Worm (Caenorhabditis elegans) whole organism, L4 larva: ENCODE results near the gene pqn-27.

Experiments
- F10B5.3 ChIP-seq: sonication (generic microtip); optimal IDR thresholded peaks from 2 replicates; lab custom pipeline; 2016; ENCODE audit warnings: mild to moderate bottlenecking, missing genetic modification characterization, missing compliant biosample characterization
- T20F7.1 ChIP-seq: fragments of 200-800 bp; sonication (Bioruptor generic); optimal IDR thresholded peaks from 2 replicates; lab custom pipeline; 2018; ENCODE audit warnings: mild to moderate bottlenecking, missing genetic modification characterization, missing compliant biosample characterization
- Y105C5A.15 ChIP-seq: fragments of 200-800 bp; sonication (Bioruptor generic); IDR thresholded peaks from 2 replicates; pipeline ENCODE4 v1.3.6; 2022; ENCODE audit warnings: missing genetic modification characterization, missing compliant biosample characterization
- Y48G9A.11 ChIP-seq: fragments of 200-800 bp; sonication (Bioruptor generic); IDR thresholded peaks from 2 replicates; pipeline ENCODE4 v1.3.6; 2022; ENCODE audit warnings: missing genetic modification reagents, missing genetic modification characterization, missing compliant biosample characterization
- Y75B8A.6 ChIP-seq: fragments of 200-800 bp; sonication (Bioruptor generic); IDR thresholded peaks from 2 replicates; pipeline ENCODE4 v1.3.6; 2022; ENCODE audit warnings: missing genetic modification reagents, missing genetic modification characterization, missing compliant biosample characterization
- ZK546.5 ChIP-seq, 2 experiments: sonication (generic microtip); optimal IDR thresholded peaks; 2 replicates each; lab custom pipeline; 2017; ENCODE audit warnings: missing biosample characterization in 2 of 2, missing genetic modification characterization in 2 of 2
- aha-1 ChIP-seq: fragments of 150-350 bp; peaks from one replicate; lab custom pipeline; 2014; ENCODE audit warnings: missing biosample characterization, missing genetic modification characterization
- aly-2 ChIP-seq: sonication (generic microtip); optimal IDR thresholded peaks from 2 replicates; lab custom pipeline; 2018; ENCODE audit warnings: missing biosample characterization, missing genetic modification characterization
- ama-1 ChIP-seq: fragments of 150-350 bp; optimal IDR thresholded peaks from 2 replicates; lab custom pipeline; 2014; ENCODE audit warnings: inconsistent platforms, mixed read lengths
- attf-4 ChIP-seq: sonication (generic microtip); optimal IDR thresholded peaks from 3 replicates; lab custom pipeline; 2017; ENCODE audit warnings: missing biosample characterization, missing genetic modification characterization
- ceh-20 ChIP-seq: fragments of 200-800 bp; sonication (Bioruptor generic); IDR thresholded peaks from 2 replicates; pipeline ENCODE4 v1.3.6; 2022; ENCODE audit warnings: missing genetic modification reagents, missing genetic modification characterization, missing compliant biosample characterization
- ceh-28 ChIP-seq: fragments of 150-350 bp; optimal IDR thresholded peaks from 2 replicates; lab custom pipeline; 2014; ENCODE audit warnings: missing biosample characterization, missing genetic modification reagents, missing genetic modification characterization
- ceh-44 ChIP-seq: fragments of 200-800 bp; sonication (Bioruptor generic); IDR thresholded peaks from 2 replicates; pipeline ENCODE4 v1.3.6; 2022; ENCODE audit warnings: missing genetic modification reagents, missing genetic modification characterization, missing compliant biosample characterization
- ceh-62 ChIP-seq: sonication (generic microtip); optimal IDR thresholded peaks from 2 replicates; lab custom pipeline; 2017; ENCODE audit warnings: missing biosample characterization, missing genetic modification characterization
- ces-1 ChIP-seq: fragments of 150-350 bp; sonication (generic microtip); optimal IDR thresholded peaks from 4 replicates; lab custom pipeline; 2014; ENCODE audit warnings: missing biosample characterization, missing genetic modification reagents, missing genetic modification characterization
- cey-2 ChIP-seq: sonication (generic microtip); optimal IDR thresholded peaks from 3 replicates; lab custom pipeline; 2017; ENCODE audit warnings: missing genetic modification characterization, mild to moderate bottlenecking, missing compliant biosample characterization, antibody characterized with exemption, borderline replicate concordance; ENCODE audit not compliant: insufficient read depth
- daf-8 ChIP-seq: fragments of 200-800 bp; sonication (Bioruptor generic); IDR thresholded peaks from 2 replicates; pipeline ENCODE4 v1.3.6; 2022; ENCODE audit warnings: missing genetic modification characterization, missing compliant biosample characterization
- dmd-6 ChIP-seq: fragments of 200-800 bp; sonication (Bioruptor generic); IDR thresholded peaks from 2 replicates; pipeline ENCODE4 v1.3.6; 2022; ENCODE audit warnings: missing genetic modification reagents, missing genetic modification characterization, missing compliant biosample characterization
- dmd-8 ChIP-seq: fragments of 200-800 bp; sonication (Bioruptor generic); IDR thresholded peaks from 2 replicates; pipeline ENCODE4 v1.3.6; 2022; ENCODE audit warnings: missing genetic modification characterization, missing compliant biosample characterization
- duxl-1 ChIP-seq: sonication (generic microtip); optimal IDR thresholded peaks from 2 replicates; lab custom pipeline; 2016; ENCODE audit warnings: mild to moderate bottlenecking, missing genetic modification characterization, moderate library complexity, missing compliant biosample characterization; ENCODE audit not compliant: poor library complexity
- dve-1 ChIP-seq: sonication (generic microtip); optimal IDR thresholded peaks from 2 replicates; lab custom pipeline; 2017; ENCODE audit warnings: antibody characterized with exemption, mild to moderate bottlenecking, missing genetic modification characterization, missing compliant biosample characterization; ENCODE audit not compliant: insufficient read depth
- egl-43 ChIP-seq: fragments of 200-800 bp; sonication (Bioruptor generic); IDR thresholded peaks from 2 replicates; pipeline ENCODE4 v1.3.6; 2022; ENCODE audit warnings: missing genetic modification reagents, missing genetic modification characterization, missing compliant biosample characterization
- hif-1 ChIP-seq, 2 experiments: sonication (generic microtip); optimal IDR thresholded peaks; 2 replicates each; lab custom pipeline; 2016 to 2017; ENCODE audit warnings: missing compliant biosample characterization in 2 of 2, missing genetic modification characterization in 2 of 2, missing genetic modification reagents in 2 of 2, missing genotype in 2 of 2, mild to moderate bottlenecking in 1 of 2
- hmg-1.1 ChIP-seq: fragments of 200-800 bp; sonication (Bioruptor generic); IDR thresholded peaks from 2 replicates; pipeline ENCODE4 v1.3.6; 2022; ENCODE audit warnings: missing genetic modification reagents, missing genetic modification characterization, missing compliant biosample characterization
- lin-29 ChIP-seq: fragments of 200-800 bp; sonication (Bioruptor generic); IDR thresholded peaks from 2 replicates; pipeline ENCODE4 v1.3.6; 2022; ENCODE audit warnings: missing genetic modification reagents, missing genetic modification characterization, missing compliant biosample characterization
- mdl-1 ChIP-seq, 2 experiments: fragments of 150-350 bp in 1 of 2; sonication (generic microtip) in 1 of 2; optimal IDR thresholded peaks; 2 replicates each; lab custom pipeline; 2014 to 2017; ENCODE audit warnings: missing biosample characterization in 2 of 2, missing genetic modification characterization in 2 of 2
- mdt-29 ChIP-seq: fragments of 200-800 bp; sonication (Bioruptor generic); IDR thresholded peaks from 2 replicates; pipeline ENCODE4 v1.3.6; 2022; ENCODE audit warnings: missing genetic modification reagents, missing genetic modification characterization, missing compliant biosample characterization
- mxl-2 ChIP-seq: fragments of 200-800 bp; sonication (Bioruptor generic); conservative IDR thresholded peaks from 2 replicates; pipeline ENCODE4 v1.3.6; 2022; ENCODE audit warnings: missing genetic modification reagents, missing genetic modification characterization, missing compliant biosample characterization
- nhr-10 ChIP-seq: fragments of 150-350 bp; optimal IDR thresholded peaks from 2 replicates; lab custom pipeline; 2014; ENCODE audit warnings: missing biosample characterization, missing genetic modification characterization
- nhr-102 ChIP-seq: sonication (generic microtip); optimal IDR thresholded peaks from 2 replicates; lab custom pipeline; 2016; ENCODE audit warnings: mild to moderate bottlenecking, missing genetic modification characterization, moderate library complexity, missing compliant biosample characterization
- nhr-28 ChIP-seq: fragments of 150-350 bp; optimal IDR thresholded peaks from 2 replicates; lab custom pipeline; 2014; ENCODE audit warnings: missing biosample characterization, missing genetic modification characterization
- nhr-48 ChIP-seq: sonication (generic microtip); optimal IDR thresholded peaks from 2 replicates; lab custom pipeline; 2016; ENCODE audit warnings: mild to moderate bottlenecking, missing genetic modification characterization, missing compliant biosample characterization
- pha-4 ChIP-seq, 2 experiments: fragments of 150-350 bp in 1 of 2; fragments of 200-800 bp in 1 of 2; sonication (Bioruptor generic) in 1 of 2; IDR thresholded peaks in 1 of 2; optimal IDR thresholded peaks in 1 of 2; 2 replicates each; pipeline versions ENCODE4 v1.3.6 to Lab custom; 2014 to 2022; ENCODE audit warnings: missing genetic modification characterization in 2 of 2, missing genetic modification reagents in 2 of 2, missing biosample characterization in 1 of 2, missing compliant biosample characterization in 1 of 2
- pqm-1 ChIP-seq: sonication (generic microtip); optimal IDR thresholded peaks from 2 replicates; lab custom pipeline; 2017; ENCODE audit warnings: missing biosample characterization, missing genetic modification characterization
- rbr-2 ChIP-seq: sonication (generic microtip); optimal IDR thresholded peaks from 2 replicates; lab custom pipeline; 2016; ENCODE audit warnings: missing genotype, missing genetic modification characterization, missing compliant biosample characterization
- saeg-2 ChIP-seq: fragments of 200-800 bp; sonication (Bioruptor generic); IDR thresholded peaks from 2 replicates; pipeline ENCODE4 v1.3.6; 2022; ENCODE audit warnings: missing genetic modification reagents, missing genetic modification characterization, missing compliant biosample characterization
- set-16 ChIP-seq: fragments of 200-800 bp; sonication (Bioruptor generic); IDR thresholded peaks from 2 replicates; pipeline ENCODE4 v1.3.6; 2022; ENCODE audit warnings: missing genetic modification reagents, missing genetic modification characterization, missing compliant biosample characterization
- spr-3 ChIP-seq: fragments of 200-800 bp; sonication (Bioruptor generic); optimal IDR thresholded peaks from 2 replicates; lab custom pipeline; 2018; ENCODE audit warnings: mild to moderate bottlenecking, missing genetic modification characterization, missing compliant biosample characterization
- tra-1 ChIP-seq: fragments of 200-800 bp; sonication (Bioruptor generic); IDR thresholded peaks from 2 replicates; pipeline ENCODE4 v1.3.6; 2022; ENCODE audit warnings: missing genetic modification reagents, missing genetic modification characterization, missing compliant biosample characterization
- unc-39 ChIP-seq: sonication (generic microtip); optimal IDR thresholded peaks from 2 replicates; lab custom pipeline; 2017; ENCODE audit warnings: missing biosample characterization, missing genetic modification characterization
- zfp-3 ChIP-seq: fragments of 200-800 bp; sonication (Bioruptor generic); conservative IDR thresholded peaks from 2 replicates; pipeline ENCODE4 v1.3.6; 2022; ENCODE audit warnings: missing genetic modification reagents, missing genetic modification characterization, missing compliant biosample characterization
- zip-11 ChIP-seq: fragments of 200-800 bp; sonication (Bioruptor generic); IDR thresholded peaks from 2 replicates; pipeline ENCODE4 v1.3.6; 2022; ENCODE audit warnings: missing genetic modification characterization, missing compliant biosample characterization
- zip-2 ChIP-seq: fragments of 150-350 bp; optimal IDR thresholded peaks from 2 replicates; lab custom pipeline; 2014; ENCODE audit warnings: missing biosample characterization, missing genetic modification characterization
- ztf-11 ChIP-seq: fragments of 150-350 bp; optimal IDR thresholded peaks from 2 replicates; lab custom pipeline; 2014; ENCODE audit warnings: missing biosample characterization, missing genetic modification characterization
- ztf-7 ChIP-seq: fragments of 150-350 bp; optimal IDR thresholded peaks from 2 replicates; lab custom pipeline; 2014; ENCODE audit warnings: missing biosample characterization, missing genetic modification characterization

pqn-27 gene

ce11 chrII:13456622-13457021, 3.8 kb downstream of the pqn-27 start (continued):
- TF ChIP-seq attf-4 (no peak), Y105C5A.15 (GFP tag; lab: Robert Waterston, UW) (no peak), Y75B8A.6 (no peak), ZK546.5 (tag; optimal IDR thresholded peaks at IDR 0.05; lab: Kevin White, UChicago) (no peak), T20F7.1 (GFP tag; lab: Kevin White, UChicago) (no peak), dmd-6 (GFP tag; lab: Robert Waterston, UW) (peak; percentile 41; the same call in 1 of the 2 replicates), zip-2 (tag; lab: Kevin White, UChicago) (no peak), pha-4 (GFP tag; IDR thresholded peaks at IDR 0.05; lab: Robert Waterston, UW) (no peak; the same call in 1 of the 2 replicates), pha-4 (tag; optimal IDR thresholded peaks at IDR 0.05; lab: Kevin White, UChicago) (no peak), ama-1 (lab: Kevin White, UChicago) (no peak), ceh-28 (tag; lab: Kevin White, UChicago) (no peak), set-16 (GFP tag; lab: Robert Waterston, UW) (peak; percentile 66), zip-11 (no peak), rbr-2 (no peak), mdl-1 (tag; optimal IDR thresholded peaks at IDR 0.05; lab: Kevin White, UChicago) (no peak), pqm-1 (tag; lab: Kevin White, UChicago) (no peak), duxl-1 (tag; lab: Kevin White, UChicago) (no peak), ztf-11 (no peak), nhr-28 (tag; lab: Kevin White, UChicago) (peak; percentile 45), dve-1 (tag; lab: Kevin White, UChicago) (peak; percentile 34), daf-8 (GFP tag; lab: Robert Waterston, UW) (no peak), F10B5.3 (tag; lab: Kevin White, UChicago) (no peak), hif-1 (tag; optimal IDR thresholded peaks at IDR 0.05; lab: Kevin White, UChicago) (no peak), tra-1 (GFP tag; lab: Robert Waterston, UW) (no peak), aly-2 (tag; lab: Kevin White, UChicago) (no peak), ceh-44 (GFP tag; lab: Robert Waterston, UW) (no peak), mxl-2 (GFP tag; lab: Robert Waterston, UW) (no peak), nhr-48 (tag; lab: Kevin White, UChicago) (no peak), unc-39 (tag; lab: Kevin White, UChicago) (no peak), zfp-3 (GFP tag; lab: Robert Waterston, UW) (no peak), lin-29 (GFP tag; lab: Robert Waterston, UW) (no peak), hmg-1.1 (GFP tag; lab: Robert Waterston, UW) (peak; percentile 59; the same call in 1 of the 2 replicates)
- TF ChIP-seq, all 104 proteins: peak for 15

- TF ChIP-seq egl-43 (GFP tag; lab: Robert Waterston, UW) (no peak), nhr-10 (tag; lab: Kevin White, UChicago) (no peak), aha-1 (tag; lab: Kevin White, UChicago) (peak; percentile 15), zfp-3 (GFP tag; lab: Robert Waterston, UW) (no peak), nhr-102 (no peak), ceh-28 (tag; lab: Kevin White, UChicago) (peak; percentile 86), spr-3 (GFP tag; lab: Kevin White, UChicago) (no peak), aly-2 (tag; lab: Kevin White, UChicago) (no peak), pqm-1 (tag; lab: Kevin White, UChicago) (no peak), mdt-29 (GFP tag; lab: Robert Waterston, UW) (no peak), ces-1 (no peak)
These were observed 5.6 kb downstream of the pqn-27 start for ce11 chrII:13454839-13455238.

ce11 chrII:13451321-13451720, 9.1 kb downstream of the pqn-27 start:
- TF ChIP-seq set-16 (GFP tag; lab: Robert Waterston, UW) (peak; percentile 92), egl-43 (GFP tag; lab: Robert Waterston, UW) (0 out of 2 replicates have a peak, but pooled peaks have one; percentile 7), saeg-2 (GFP tag; lab: Robert Waterston, UW) (no peak), cey-2 (tag; lab: Kevin White, UChicago) (no peak), ztf-7 (no peak), ceh-20 (GFP tag; lab: Robert Waterston, UW) (no peak), Y105C5A.15 (GFP tag; lab: Robert Waterston, UW) (no peak), dmd-8 (GFP tag; lab: Robert Waterston, UW) (no peak), Y48G9A.11 (GFP tag; lab: Robert Waterston, UW) (no peak), ceh-62 (no peak), mxl-2 (GFP tag; lab: Robert Waterston, UW) (no peak)
- TF ChIP-seq, all 104 proteins: peak for 2
